Worm (Caenorhabditis elegans) whole organism, L1 larva: ENCODE results near the gene nhr-109.

Experiments
- ama-1 ChIP-seq: fragments of 150-350 bp; optimal IDR thresholded peaks from 2 replicates; lab custom pipeline; 2014
- egl-27 ChIP-seq, 2 experiments: fragments of 150-350 bp in 1 of 2; sonication (generic microtip); optimal IDR thresholded peaks; 3 replicates each; lab custom pipeline; 2017 to 2018; ENCODE audit warnings: missing biosample characterization in 2 of 2, missing genetic modification characterization in 2 of 2, missing genetic modification reagents in 2 of 2
- mab-9 ChIP-seq: fragments of 200-800 bp; sonication (Bioruptor generic); IDR thresholded peaks from 2 replicates; pipeline ENCODE4 v1.3.6; 2022; ENCODE audit warnings: missing genetic modification reagents, missing genetic modification characterization, missing compliant biosample characterization
- nhr-11 ChIP-seq: fragments of 150-350 bp; optimal IDR thresholded peaks from 2 replicates; lab custom pipeline; 2014; ENCODE audit warnings: missing biosample characterization, missing genetic modification characterization
- nhr-28 ChIP-seq: fragments of 150-350 bp; optimal IDR thresholded peaks from 2 replicates; lab custom pipeline; 2014; ENCODE audit warnings: missing biosample characterization, missing genetic modification characterization
- nhr-47 ChIP-seq: sonication (generic microtip); optimal IDR thresholded peaks from 2 replicates; lab custom pipeline; 2016; ENCODE audit warnings: mild to moderate bottlenecking, missing genetic modification characterization, moderate library complexity, missing compliant biosample characterization
- nhr-90 ChIP-seq: sonication (generic microtip); optimal IDR thresholded peaks from 2 replicates; lab custom pipeline; 2016; ENCODE audit warnings: mild to moderate bottlenecking, missing genetic modification characterization, missing compliant biosample characterization; ENCODE audit not compliant: poor library complexity
- pax-3 ChIP-seq: fragments of 200-800 bp; sonication (Bioruptor generic); optimal IDR thresholded peaks from 2 replicates; lab custom pipeline; 2018; ENCODE audit warnings: mild to moderate bottlenecking, missing genetic modification characterization, moderate library complexity, missing compliant biosample characterization

DNA sequence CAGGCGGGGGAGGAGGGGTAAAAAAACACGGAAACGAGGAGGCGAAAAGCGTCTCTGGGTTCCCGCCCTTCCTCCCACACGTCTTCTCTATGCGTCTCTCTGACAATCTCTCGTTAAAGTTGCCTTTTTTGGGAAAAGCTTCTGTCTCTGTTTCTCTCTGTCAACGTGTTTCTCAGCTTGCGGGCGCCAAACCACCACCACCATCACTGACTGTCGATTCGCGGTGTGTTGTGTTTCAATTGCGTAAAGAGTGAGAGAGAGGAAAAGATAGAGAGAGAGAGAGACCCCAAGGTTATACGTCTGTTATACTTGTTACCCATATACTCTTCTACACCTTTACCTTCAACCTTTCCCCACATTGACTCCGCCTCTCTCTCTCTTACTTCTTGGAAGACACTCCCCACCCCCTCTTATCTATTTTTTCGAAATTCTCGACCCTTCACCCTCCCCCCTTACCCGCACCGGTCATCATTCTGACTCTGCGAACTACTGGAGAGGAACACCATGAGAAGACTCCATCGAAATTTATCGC is 40.6 kb upstream of the nhr-109 start, which contains the start of gene mlt-7:
- TF ChIP-seq nhr-11 (tag; lab: Kevin White, UChicago), result no peak
- TF ChIP-seq nhr-90 (tag; lab: Kevin White, UChicago), result no peak
- no peak for TF ChIP-seq egl-27 (tag; optimal IDR thresholded peaks at IDR 0.05; lab: Kevin White, UChicago)
- TF ChIP-seq nhr-47, result no peak
- no peak for TF ChIP-seq ama-1 (lab: Kevin White, UChicago)
- no peak for TF ChIP-seq pax-3
- TF ChIP-seq nhr-28, result no peak
- no peak for TF ChIP-seq mab-9
